Worm (Caenorhabditis elegans) whole organism, L4 larva: Measurements from ENCODE around the gene hhat-1.

Experiments used
- pqm-1 ChIP-seq: sonication (generic microtip); optimal IDR thresholded peaks from 2 replicates; lab custom pipeline; 2017; ENCODE audit warnings: missing biosample characterization, missing genetic modification characterization
- unc-39 ChIP-seq: sonication (generic microtip); optimal IDR thresholded peaks from 2 replicates; lab custom pipeline; 2017; ENCODE audit warnings: missing biosample characterization, missing genetic modification characterization

- TF ChIP-seq unc-39 (tag; lab: Kevin White, UChicago) (no peak), pqm-1 (no peak)
These were observed 27.7 kb downstream of the hhat-1 start for ce11 chrII:14705956-14706355.
